Worm (Caenorhabditis elegans) whole organism, late embryonic: ENCODE results near the gene dgk-5.

Source experiments
- K09A11.1 ChIP-seq: sonication (generic microtip); optimal IDR thresholded peaks from 2 replicates; lab custom pipeline; 2017; ENCODE audit warnings: antibody characterized with exemption, mild to moderate bottlenecking, missing genetic modification characterization, missing compliant biosample characterization; ENCODE audit not compliant: insufficient read depth
- T23F11.4 ChIP-seq: fragments of 200-800 bp; sonication (Bioruptor generic); optimal IDR thresholded peaks from 2 replicates; lab custom pipeline; 2018; ENCODE audit warnings: mild to moderate bottlenecking, missing genetic modification characterization, missing compliant biosample characterization
- Y22D7AL.16 ChIP-seq: sonication (generic microtip); optimal IDR thresholded peaks from 2 replicates; lab custom pipeline; 2016; ENCODE audit warnings: missing genetic modification characterization, missing compliant biosample characterization
- ama-1 ChIP-seq: fragments of 150-350 bp; optimal IDR thresholded peaks from 2 replicates; lab custom pipeline; 2014
- ceh-18 ChIP-seq: sonication (generic microtip); optimal IDR thresholded peaks from 2 replicates; lab custom pipeline; 2016; ENCODE audit warnings: missing genetic modification characterization, missing compliant biosample characterization
- ceh-19 ChIP-seq: fragments of 200-800 bp; sonication (Bioruptor generic); optimal IDR thresholded peaks from 2 replicates; lab custom pipeline; 2018; ENCODE audit warnings: mild to moderate bottlenecking, missing genetic modification characterization, missing compliant biosample characterization
- ceh-2 ChIP-seq: sonication (generic microtip); optimal IDR thresholded peaks from 2 replicates; lab custom pipeline; 2016; ENCODE audit warnings: missing genotype, missing genetic modification characterization, missing compliant biosample characterization
- ceh-24 ChIP-seq: sonication (generic microtip); optimal IDR thresholded peaks from 2 replicates; lab custom pipeline; 2016; ENCODE audit warnings: mild to moderate bottlenecking, missing genetic modification characterization, missing compliant biosample characterization
- ceh-31 ChIP-seq: sonication (generic microtip); optimal IDR thresholded peaks from 2 replicates; lab custom pipeline; 2016; ENCODE audit warnings: missing genetic modification characterization, missing compliant biosample characterization
- ceh-45 ChIP-seq: fragments of 200-800 bp; sonication (Bioruptor generic); IDR thresholded peaks from 2 replicates; pipeline ENCODE4 v1.3.6; 2022; ENCODE audit warnings: missing genetic modification reagents, missing genetic modification characterization, missing compliant biosample characterization
- ceh-48 ChIP-seq: sonication (generic microtip); optimal IDR thresholded peaks from 2 replicates; lab custom pipeline; 2016; ENCODE audit warnings: missing genetic modification characterization, inconsistent platforms, missing compliant biosample characterization
- dmd-4 ChIP-seq: sonication (generic microtip); optimal IDR thresholded peaks from 2 replicates; lab custom pipeline; 2016; ENCODE audit warnings: borderline replicate concordance, missing genetic modification characterization, missing compliant biosample characterization
- dve-1 ChIP-seq: sonication (generic microtip); optimal IDR thresholded peaks from 2 replicates; lab custom pipeline; 2017; ENCODE audit warnings: antibody characterized with exemption, mild to moderate bottlenecking, missing genetic modification characterization, missing compliant biosample characterization
- ets-4 ChIP-seq: sonication (generic microtip); optimal IDR thresholded peaks from 2 replicates; lab custom pipeline; 2016; ENCODE audit warnings: missing genetic modification characterization, missing compliant biosample characterization
- eyg-1 ChIP-seq: sonication (generic microtip); optimal IDR thresholded peaks from 2 replicates; lab custom pipeline; 2016; ENCODE audit warnings: missing genotype, missing genetic modification characterization, missing compliant biosample characterization
- fax-1 ChIP-seq: sonication (generic microtip); optimal IDR thresholded peaks from 2 replicates; lab custom pipeline; 2016; ENCODE audit warnings: missing genotype, missing genetic modification characterization, missing compliant biosample characterization
- fkh-6 ChIP-seq: sonication (generic microtip); optimal IDR thresholded peaks from 2 replicates; lab custom pipeline; 2016; ENCODE audit warnings: missing genetic modification characterization, missing compliant biosample characterization
- hlh-13 ChIP-seq: fragments of 200-800 bp; sonication (Bioruptor generic); optimal IDR thresholded peaks from 2 replicates; lab custom pipeline; 2018; ENCODE audit warnings: mild to moderate bottlenecking, missing genetic modification characterization, missing compliant biosample characterization
- hlh-6 ChIP-seq: sonication (generic microtip); optimal IDR thresholded peaks from 2 replicates; lab custom pipeline; 2016; ENCODE audit warnings: missing genotype, missing genetic modification characterization, missing compliant biosample characterization
- lim-6 ChIP-seq: sonication (generic microtip); optimal IDR thresholded peaks from 2 replicates; lab custom pipeline; 2016; ENCODE audit warnings: missing genetic modification characterization, missing compliant biosample characterization
- lin-11 ChIP-seq: fragments of 200-800 bp; sonication (Bioruptor generic); optimal IDR thresholded peaks from 2 replicates; lab custom pipeline; 2018; ENCODE audit warnings: mild to moderate bottlenecking, missing genetic modification characterization, missing compliant biosample characterization
- madf-2 ChIP-seq: sonication (generic microtip); optimal IDR thresholded peaks from 2 replicates; lab custom pipeline; 2017; ENCODE audit warnings: missing genetic modification characterization, missing compliant biosample characterization
- mec-3 ChIP-seq: sonication (generic microtip); optimal IDR thresholded peaks from 2 replicates; lab custom pipeline; 2016; ENCODE audit warnings: borderline replicate concordance, missing genetic modification characterization, missing compliant biosample characterization
- nhr-11 ChIP-seq: fragments of 150-350 bp; optimal IDR thresholded peaks from 2 replicates; lab custom pipeline; 2014; ENCODE audit warnings: missing biosample characterization, missing genetic modification characterization
- odd-2 ChIP-seq: sonication (generic microtip); optimal IDR thresholded peaks from 2 replicates; lab custom pipeline; 2017; ENCODE audit warnings: antibody characterized with exemption, mild to moderate bottlenecking, missing genetic modification characterization, missing compliant biosample characterization
- pag-3 ChIP-seq: sonication (generic microtip); optimal IDR thresholded peaks from 2 replicates; lab custom pipeline; 2016; ENCODE audit warnings: missing compliant biosample characterization, missing genetic modification characterization, borderline replicate concordance
- pha-2 ChIP-seq: sonication (generic microtip); optimal IDR thresholded peaks from 2 replicates; lab custom pipeline; 2017; ENCODE audit warnings: mild to moderate bottlenecking, missing genetic modification characterization, missing compliant biosample characterization
- pha-4 ChIP-seq: fragments of 150-350 bp; optimal IDR thresholded peaks from 2 replicates; lab custom pipeline; 2018; ENCODE audit warnings: missing biosample characterization, missing genetic modification reagents, missing genetic modification characterization
- ref-2 ChIP-seq: sonication (generic microtip); optimal IDR thresholded peaks from 2 replicates; lab custom pipeline; 2016; ENCODE audit warnings: missing genetic modification characterization, missing compliant biosample characterization
- rnt-1 ChIP-seq: sonication (generic microtip); optimal IDR thresholded peaks from 2 replicates; lab custom pipeline; 2016; ENCODE audit warnings: missing genetic modification characterization, missing compliant biosample characterization
- sox-2 ChIP-seq: fragments of 200-800 bp; sonication (Bioruptor generic); IDR thresholded peaks from 2 replicates; pipeline ENCODE4 v1.3.6; 2022; ENCODE audit warnings: missing genetic modification reagents, missing genetic modification characterization, missing compliant biosample characterization
- sox-4 ChIP-seq: sonication (generic microtip); optimal IDR thresholded peaks from 2 replicates; lab custom pipeline; 2017; ENCODE audit warnings: mild to moderate bottlenecking, missing genetic modification characterization, inconsistent platforms, missing compliant biosample characterization
- tbx-2 ChIP-seq: sonication (generic microtip); optimal IDR thresholded peaks from 2 replicates; lab custom pipeline; 2016; ENCODE audit warnings: missing genetic modification characterization, missing compliant biosample characterization
- ttx-3 ChIP-seq: sonication (generic microtip); optimal IDR thresholded peaks from 2 replicates; lab custom pipeline; 2016; ENCODE audit warnings: missing genetic modification reagents, missing genetic modification characterization, missing compliant biosample characterization
- unc-42 ChIP-seq: sonication (generic microtip); optimal IDR thresholded peaks from 2 replicates; lab custom pipeline; 2016; ENCODE audit warnings: missing genotype, missing genetic modification characterization, missing compliant biosample characterization
- unc-55 ChIP-seq: sonication (generic microtip); optimal IDR thresholded peaks from 2 replicates; lab custom pipeline; 2017; ENCODE audit warnings: missing biosample characterization, missing genetic modification reagents, missing genetic modification characterization
- unc-86 ChIP-seq: sonication (generic microtip); optimal IDR thresholded peaks from 2 replicates; lab custom pipeline; 2016; ENCODE audit warnings: missing genetic modification characterization, missing compliant biosample characterization

dgk-5 gene

ce11 chrII:6453341-6453806 is 17.5 kb downstream of the dgk-5 start, which contains the start of gene atg-16.2 (continued):
- TF ChIP-seq ttx-3 (no peak), ceh-18 (tag; lab: Kevin White, UChicago) (no peak), lin-11 (tag; lab: Kevin White, UChicago) (no peak), pha-2 (tag; lab: Kevin White, UChicago) (no peak), unc-42 (tag; lab: Kevin White, UChicago) (peak; percentile 90), madf-2 (tag; lab: Kevin White, UChicago) (no peak), K09A11.1 (no peak), odd-2 (tag; lab: Kevin White, UChicago) (no peak), dmd-4 (tag; lab: Kevin White, UChicago) (no peak), ceh-2 (no peak)

ce11 chrII:6449656-6450055 is 21.2 kb downstream of the dgk-5 start, which contains the start of gene nhr-22:
Gene nhr-22, minus strand, starts transcription at chrII:6449792.
- no peak for TF ChIP-seq ceh-31
- TF ChIP-seq hlh-13 (GFP tag; lab: Kevin White, UChicago): no peak
- no peak for TF ChIP-seq nhr-11 (tag; lab: Kevin White, UChicago)
- TF ChIP-seq madf-2 (tag; lab: Kevin White, UChicago): no peak
- TF ChIP-seq fax-1 (tag; lab: Kevin White, UChicago): no peak

ce11 chrII:6448656-6449055 is 22.2 kb downstream of the dgk-5 start:
- TF ChIP-seq unc-86 (tag; lab: Kevin White, UChicago): no peak
- no peak for TF ChIP-seq pag-3 (tag; lab: Kevin White, UChicago)
- TF ChIP-seq hlh-13 (GFP tag; lab: Kevin White, UChicago): no peak
- no peak for TF ChIP-seq hlh-6 (tag; lab: Kevin White, UChicago)

ce11 chrII:6448189-6448588 is 22.7 kb downstream of the dgk-5 start:
- TF ChIP-seq ttx-3 (no peak), mec-3 (tag; lab: Kevin White, UChicago) (no peak), lim-6 (no peak), sox-2 (GFP tag; lab: Robert Waterston, UW) (no peak)
- TF ChIP-seq, all 69 proteins: peak for 0

ce11 chrII:6443710-6444109 is 27.2 kb downstream of the dgk-5 start, which contains the start of gene K06A1.2:
Gene K06A1.2, plus strand, starts transcription at chrII:6444010.
- no peak for TF ChIP-seq nhr-11 (tag; lab: Kevin White, UChicago)
- no peak for TF ChIP-seq eyg-1 (tag; lab: Kevin White, UChicago)
- TF ChIP-seq dmd-4 (tag; lab: Kevin White, UChicago): no peak
- TF ChIP-seq unc-55 (GFP tag; lab: Kevin White, UChicago): no peak
- TF ChIP-seq hlh-6 (tag; lab: Kevin White, UChicago): no peak
- no peak for TF ChIP-seq lin-11 (tag; lab: Kevin White, UChicago)
- no peak for TF ChIP-seq pha-2 (tag; lab: Kevin White, UChicago)
- no peak for TF ChIP-seq ceh-48 (tag; lab: Kevin White, UChicago)
- TF ChIP-seq ceh-45 (GFP tag; lab: Robert Waterston, UW): no peak
- TF ChIP-seq ceh-18 (tag; lab: Kevin White, UChicago): no peak
- no peak for TF ChIP-seq rnt-1 (tag; lab: Kevin White, UChicago)
- no peak for TF ChIP-seq hlh-13 (GFP tag; lab: Kevin White, UChicago)
- no peak for TF ChIP-seq ama-1 (lab: Kevin White, UChicago)
- TF ChIP-seq sox-4: no peak
- no peak for TF ChIP-seq dve-1 (tag; lab: Kevin White, UChicago)
- no peak for TF ChIP-seq pha-4 (tag; lab: Kevin White, UChicago)
- no peak for TF ChIP-seq sox-2 (GFP tag; lab: Robert Waterston, UW)
- TF ChIP-seq fkh-6: no peak
- TF ChIP-seq Y22D7AL.16 (tag; lab: Kevin White, UChicago): no peak
- TF ChIP-seq, all 69 proteins: peak for 0

- TF ChIP-seq tbx-2 (no peak), ets-4 (tag; lab: Kevin White, UChicago) (no peak), pag-3 (tag; lab: Kevin White, UChicago) (no peak), ceh-24 (no peak), T23F11.4 (no peak), Y22D7AL.16 (tag; lab: Kevin White, UChicago) (no peak), ceh-19 (GFP tag; lab: Kevin White, UChicago) (no peak), ref-2 (peak; percentile 24)
Measured at ce11 chrII:6441128-6441527, 29.8 kb downstream of the dgk-5 start, which contains the start of gene cutl-16. Gene cutl-16, plus strand, starts transcription at chrII:6441428.
